Worm (Caenorhabditis elegans) whole organism, young adult: Measurements from ENCODE around the gene eco-1.

Source experiments
- B0019.2 ChIP-seq: fragments of 200-800 bp; sonication (Bioruptor generic); conservative IDR thresholded peaks from 2 replicates; pipeline ENCODE4 v1.3.6; 2022; ENCODE audit warnings: missing genetic modification reagents, missing genetic modification characterization, missing compliant biosample characterization
- C06A6.2 ChIP-seq: fragments of 200-800 bp; sonication (Bioruptor generic); conservative IDR thresholded peaks from 2 replicates; pipeline ENCODE4 v1.3.6; 2022; ENCODE audit warnings: missing genetic modification characterization, missing compliant biosample characterization
- C17E4.6 ChIP-seq: fragments of 200-800 bp; sonication (Bioruptor generic); IDR thresholded peaks from 2 replicates; pipeline ENCODE4 v1.3.6; 2022; ENCODE audit warnings: missing genetic modification reagents, missing genetic modification characterization, missing compliant biosample characterization
- F23B12.7 ChIP-seq: sonication (generic microtip); optimal IDR thresholded peaks from 2 replicates; lab custom pipeline; 2017; ENCODE audit warnings: missing genetic modification characterization, mild to moderate bottlenecking, missing compliant biosample characterization, antibody characterized with exemption, moderate library complexity; ENCODE audit not compliant: insufficient read depth
- F33H1.4 ChIP-seq: fragments of 200-800 bp; sonication (Bioruptor generic); IDR thresholded peaks from 2 replicates; pipeline ENCODE4 v1.3.6; 2022; ENCODE audit warnings: missing genetic modification reagents, missing genetic modification characterization, missing compliant biosample characterization
- F55B11.4 ChIP-seq: sonication (generic microtip); optimal IDR thresholded peaks from 2 replicates; lab custom pipeline; 2016; ENCODE audit warnings: missing compliant biosample characterization, missing genetic modification characterization, borderline replicate concordance; ENCODE audit not compliant: insufficient read depth
- K11D2.4 ChIP-seq: fragments of 200-800 bp; sonication (Bioruptor generic); IDR thresholded peaks from 2 replicates; pipeline ENCODE4 v1.3.6; 2022; ENCODE audit warnings: missing genetic modification reagents, missing genetic modification characterization, missing compliant biosample characterization
- K12H6.12 ChIP-seq: fragments of 200-800 bp; sonication (Bioruptor generic); optimal IDR thresholded peaks from 2 replicates; lab custom pipeline; 2018; ENCODE audit warnings: mild to moderate bottlenecking, missing genetic modification characterization, missing compliant biosample characterization
- Y95B8A.8 ChIP-seq: fragments of 200-800 bp; sonication (Bioruptor generic); IDR thresholded peaks from 2 replicates; pipeline ENCODE4 v1.3.6; 2022; ENCODE audit warnings: missing genetic modification reagents, missing genetic modification characterization, missing compliant biosample characterization
- aptf-3 ChIP-seq: fragments of 200-800 bp; sonication (Bioruptor generic); IDR thresholded peaks from 2 replicates; pipeline ENCODE4 v1.3.6; 2022; ENCODE audit warnings: missing genetic modification characterization, missing compliant biosample characterization
- athp-1 ChIP-seq: sonication (generic microtip); optimal IDR thresholded peaks from 2 replicates; lab custom pipeline; 2017; ENCODE audit warnings: mild to moderate bottlenecking, missing genetic modification characterization, missing compliant biosample characterization
- bed-2 ChIP-seq: fragments of 200-800 bp; sonication (Bioruptor generic); IDR thresholded peaks from 2 replicates; pipeline ENCODE4 v1.3.6; 2022; ENCODE audit warnings: missing genetic modification reagents, missing genetic modification characterization, missing compliant biosample characterization
- cebp-1 ChIP-seq, 2 experiments: fragments of 200-800 bp in 1 of 2; sonication (Bioruptor generic) in 1 of 2; sonication (generic microtip) in 1 of 2; IDR thresholded peaks in 1 of 2; optimal IDR thresholded peaks in 1 of 2; 2 replicates each; pipeline versions ENCODE4 v1.3.6 to Lab custom; 2017 to 2022; ENCODE audit warnings: missing compliant biosample characterization in 2 of 2, missing genetic modification characterization in 2 of 2, mild to moderate bottlenecking in 1 of 2, missing genetic modification reagents in 1 of 2, moderate library complexity in 1 of 2
- ceh-40 ChIP-seq: fragments of 200-800 bp; sonication (Bioruptor generic); IDR thresholded peaks from 2 replicates; pipeline ENCODE4 v1.3.6; 2022; ENCODE audit warnings: missing genetic modification characterization, missing compliant biosample characterization
- ceh-91 ChIP-seq: fragments of 200-800 bp; sonication (Bioruptor generic); IDR thresholded peaks from 2 replicates; pipeline ENCODE4 v1.3.6; 2022; ENCODE audit warnings: missing genetic modification reagents, missing genetic modification characterization, missing compliant biosample characterization
- dpl-1 ChIP-seq: fragments of 150-350 bp; optimal IDR thresholded peaks from 2 replicates; lab custom pipeline; 2014; ENCODE audit warnings: missing biosample characterization, missing genetic modification reagents, missing genetic modification characterization
- efl-1 ChIP-seq: fragments of 150-350 bp; optimal IDR thresholded peaks from 2 replicates; lab custom pipeline; 2014; ENCODE audit warnings: missing biosample characterization, missing genetic modification reagents, missing genetic modification characterization
- gei-17 ChIP-seq: fragments of 200-800 bp; sonication (Bioruptor generic); optimal IDR thresholded peaks from 2 replicates; lab custom pipeline; 2018; ENCODE audit warnings: mild to moderate bottlenecking, missing genetic modification characterization, missing compliant biosample characterization
- him-1 ChIP-seq: sonication (generic microtip); optimal IDR thresholded peaks from 2 replicates; lab custom pipeline; 2016; ENCODE audit warnings: missing genotype, missing genetic modification reagents, missing genetic modification characterization, missing compliant biosample characterization
- hmg-1.2 ChIP-seq: fragments of 200-800 bp; sonication (Bioruptor generic); IDR thresholded peaks from 2 replicates; pipeline ENCODE4 v1.3.6; 2022; ENCODE audit warnings: missing genetic modification reagents, missing genetic modification characterization, missing compliant biosample characterization
- hsf-1 ChIP-seq: fragments of 200-800 bp; sonication (Bioruptor generic); IDR thresholded peaks from 2 replicates; pipeline ENCODE4 v1.3.6; 2022; ENCODE audit warnings: missing genetic modification reagents, missing genetic modification characterization, missing compliant biosample characterization
- lsy-27 ChIP-seq: sonication (generic microtip); optimal IDR thresholded peaks from 2 replicates; lab custom pipeline; 2017; ENCODE audit warnings: missing genetic modification characterization, mild to moderate bottlenecking, missing compliant biosample characterization, antibody characterized with exemption, missing genotype, borderline replicate concordance; ENCODE audit not compliant: insufficient read depth
- madf-6 ChIP-seq: fragments of 200-800 bp; sonication (Bioruptor generic); IDR thresholded peaks from 2 replicates; pipeline ENCODE4 v1.3.6; 2022; ENCODE audit warnings: missing genetic modification reagents, missing genetic modification characterization, missing compliant biosample characterization
- madf-8 ChIP-seq: fragments of 200-800 bp; sonication (Bioruptor generic); conservative IDR thresholded peaks from 2 replicates; pipeline ENCODE4 v1.3.6; 2022; ENCODE audit warnings: missing genetic modification reagents, missing genetic modification characterization, missing compliant biosample characterization
- mcd-1 ChIP-seq: fragments of 200-800 bp; sonication (Bioruptor generic); IDR thresholded peaks from 2 replicates; pipeline ENCODE4 v1.3.6; 2022; ENCODE audit warnings: missing genetic modification reagents, missing genetic modification characterization, missing compliant biosample characterization
- nfyb-1 ChIP-seq: fragments of 200-800 bp; sonication (Bioruptor generic); IDR thresholded peaks from 2 replicates; pipeline ENCODE4 v1.3.6; 2022; ENCODE audit warnings: missing genetic modification reagents, missing genetic modification characterization, missing compliant biosample characterization
- nhr-179 ChIP-seq: sonication (generic microtip); optimal IDR thresholded peaks from 2 replicates; lab custom pipeline; 2016; ENCODE audit warnings: mild to moderate bottlenecking, missing genetic modification characterization, missing compliant biosample characterization
- pbrm-1 ChIP-seq: fragments of 200-800 bp; sonication (Bioruptor generic); IDR thresholded peaks from 2 replicates; pipeline ENCODE4 v1.3.6; 2022; ENCODE audit warnings: missing genetic modification reagents, missing genetic modification characterization, missing compliant biosample characterization
- rcor-1 ChIP-seq: fragments of 200-800 bp; sonication (Bioruptor generic); IDR thresholded peaks from 2 replicates; pipeline ENCODE4 v1.3.6; 2022; ENCODE audit warnings: missing genetic modification reagents, missing genetic modification characterization, missing compliant biosample characterization
- rpc-1 ChIP-seq, 2 experiments: fragments of 150-350 bp in 1 of 2; sonication (generic microtip) in 1 of 2; optimal IDR thresholded peaks; 2 replicates each; lab custom pipeline; 2014 to 2018; ENCODE audit warnings: missing biosample characterization in 1 of 2, missing genetic modification characterization in 1 of 2, missing genetic modification reagents in 1 of 2, missing genotype in 1 of 2
- sea-2 ChIP-seq: fragments of 200-800 bp; sonication (Bioruptor generic); IDR thresholded peaks from 2 replicates; pipeline ENCODE4 v1.3.6; 2022; ENCODE audit warnings: missing genetic modification characterization, missing compliant biosample characterization
- snpc-1.1 ChIP-seq: sonication (generic microtip); optimal IDR thresholded peaks from 2 replicates; lab custom pipeline; 2017; ENCODE audit warnings: missing genetic modification characterization, mild to moderate bottlenecking, missing compliant biosample characterization, antibody characterized with exemption, moderate library complexity, missing genotype, missing genetic modification reagents; ENCODE audit not compliant: insufficient read depth
- snpc-3.4 ChIP-seq: sonication (generic microtip); optimal IDR thresholded peaks from 2 replicates; lab custom pipeline; 2017; ENCODE audit warnings: missing genetic modification characterization, mild to moderate bottlenecking, missing compliant biosample characterization, antibody characterized with exemption, moderate library complexity, missing genotype, missing genetic modification reagents
- snpc-4 ChIP-seq, 5 experiments: fragments of 150-350 bp in 1 of 5; sonication (generic microtip) in 4 of 5; optimal IDR thresholded peaks; 2 replicates each; lab custom pipeline; 2014 to 2018; ENCODE audit warnings: missing genetic modification characterization in 5 of 5, missing biosample characterization in 3 of 5, antibody characterized with exemption in 2 of 5, mild to moderate bottlenecking in 2 of 5, missing compliant biosample characterization in 2 of 5, missing genotype in 2 of 5, moderate library complexity in 2 of 5, missing genetic modification reagents in 1 of 5
- tbp1 ChIP-seq: fragments of 200-800 bp; sonication (Bioruptor generic); optimal IDR thresholded peaks from 2 replicates; lab custom pipeline; 2018; ENCODE audit warnings: mild to moderate bottlenecking, missing genetic modification characterization, missing compliant biosample characterization
- tlf-1 ChIP-seq: fragments of 200-800 bp; sonication (Bioruptor generic); optimal IDR thresholded peaks from 2 replicates; lab custom pipeline; 2018; ENCODE audit warnings: mild to moderate bottlenecking, missing genetic modification characterization, missing compliant biosample characterization
- unc-130 ChIP-seq: sonication (generic microtip); optimal IDR thresholded peaks from 2 replicates; lab custom pipeline; 2016; ENCODE audit warnings: missing genetic modification reagents, missing genetic modification characterization, missing compliant biosample characterization
- xnd-1 ChIP-seq: sonication (generic microtip); optimal IDR thresholded peaks from 2 replicates; lab custom pipeline; 2016; ENCODE audit warnings: missing genotype, missing genetic modification reagents, missing genetic modification characterization, missing compliant biosample characterization
- ztf-18 ChIP-seq: sonication (generic microtip); optimal IDR thresholded peaks from 2 replicates; lab custom pipeline; 2016; ENCODE audit warnings: missing genotype, mild to moderate bottlenecking, missing genetic modification characterization, missing compliant biosample characterization
- ztf-25 ChIP-seq: fragments of 200-800 bp; sonication (Bioruptor generic); IDR thresholded peaks from 2 replicates; pipeline ENCODE4 v1.3.6; 2022; ENCODE audit warnings: missing genetic modification reagents, missing genetic modification characterization, missing compliant biosample characterization

eco-1 gene

DNA sequence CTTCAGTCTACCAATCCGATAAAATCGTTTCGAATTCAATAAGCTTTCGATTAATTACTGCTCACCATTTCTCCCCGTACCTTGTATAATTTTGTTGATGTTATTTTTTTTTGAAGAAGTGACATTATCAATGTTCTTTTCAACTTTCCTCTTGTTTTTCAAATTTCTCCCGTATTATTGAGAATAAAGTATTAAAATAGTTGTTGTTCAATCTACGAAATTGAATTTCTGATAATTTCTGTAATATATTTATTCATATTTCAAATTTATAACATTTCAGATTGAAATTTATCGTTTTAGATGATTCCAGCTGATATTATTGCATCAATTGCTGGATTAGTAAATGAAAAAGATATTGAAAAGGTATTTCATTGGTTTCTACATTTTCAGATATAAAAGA lies 27.0 kb upstream of the eco-1 start, which contains the start of gene trd-1:
TSS of gene trd-1 (plus strand) at position 301 of the 400 bp plus-strand sequence.
- no peak for TF ChIP-seq rpc-1 (optimal IDR thresholded peaks at IDR 0.05; lab: Kevin White, UChicago)
- no peak for TF ChIP-seq rpc-1 (tag; optimal IDR thresholded peaks at IDR 0.05; lab: Kevin White, UChicago)
- TF ChIP-seq C06A6.2 (GFP tag; lab: Robert Waterston, UW), result no peak
- TF ChIP-seq snpc-4 (GFP tag; optimal IDR thresholded peaks at IDR 0.05; lab: Kevin White, UChicago), result no peak
- TF ChIP-seq snpc-4 (tag; optimal IDR thresholded peaks at IDR 0.05; lab: Kevin White, UChicago), result no peak
- TF ChIP-seq C17E4.6 (GFP tag; lab: Robert Waterston, UW), result no peak
- TF ChIP-seq gei-17 (GFP tag; lab: Kevin White, UChicago), result no peak
- TF ChIP-seq K11D2.4 (GFP tag; lab: Robert Waterston, UW), result no peak
- no peak for TF ChIP-seq hmg-1.2
- no peak for TF ChIP-seq F55B11.4 (tag; lab: Kevin White, UChicago)
- no peak for TF ChIP-seq F23B12.7 (tag; lab: Kevin White, UChicago)
- no peak for TF ChIP-seq ztf-25 (GFP tag; lab: Robert Waterston, UW)
- no peak for TF ChIP-seq ceh-40 (GFP tag; lab: Robert Waterston, UW)
- TF ChIP-seq snpc-1.1 (tag; lab: Kevin White, UChicago), result no peak
- TF ChIP-seq lsy-27 (tag; lab: Kevin White, UChicago), result no peak
- no peak for TF ChIP-seq sea-2 (GFP tag; lab: Robert Waterston, UW)
- TF ChIP-seq aptf-3 (GFP tag; lab: Robert Waterston, UW), result no peak
- TF ChIP-seq, all 124 proteins: peak for 0

DNA sequence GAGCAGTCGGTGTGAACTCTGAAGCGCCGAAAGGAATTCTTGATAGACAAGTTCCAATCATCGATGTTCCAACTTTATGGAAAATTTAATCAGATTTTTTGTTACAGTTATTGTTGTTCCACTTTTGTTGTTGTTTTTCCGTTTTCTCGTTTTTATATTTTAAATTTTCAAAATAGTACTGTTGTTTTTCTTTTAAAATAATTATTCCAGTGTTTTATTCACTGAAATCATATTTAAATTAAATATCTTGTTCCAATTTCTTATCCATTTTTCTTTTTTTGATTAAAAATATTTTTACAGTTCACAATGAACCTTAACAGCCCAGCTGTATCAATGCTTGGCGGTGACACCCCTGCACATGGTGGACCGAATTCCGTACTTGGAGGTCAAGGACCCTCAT lies 24.8 kb upstream of the eco-1 start, which contains the start of gene tbp-1:
TSS of gene tbp-1 (plus strand) at position 301 of the 400 bp plus-strand sequence.
- TF ChIP-seq tbp1 (GFP tag; lab: Kevin White, UChicago) (peak; percentile 58), B0019.2 (GFP tag; lab: Robert Waterston, UW) (no peak)

- peak; percentile 14 for TF ChIP-seq unc-130
- TF ChIP-seq ceh-91 (GFP tag; lab: Robert Waterston, UW), result peak; percentile 71
- no peak for TF ChIP-seq pbrm-1 (GFP tag; lab: Robert Waterston, UW)
- TF ChIP-seq him-1 (tag; lab: Kevin White, UChicago), result no peak
- TF ChIP-seq B0019.2 (GFP tag; lab: Robert Waterston, UW), result 0 out of 2 replicates have a peak, but pooled peaks have one; percentile 36
- TF ChIP-seq hsf-1 (GFP tag; lab: Robert Waterston, UW), result peak; percentile 84; the same call in 1 of the 2 replicates
- TF ChIP-seq cebp-1 (GFP tag; IDR thresholded peaks at IDR 0.05; lab: Robert Waterston, UW), result no peak
- TF ChIP-seq cebp-1 (tag; optimal IDR thresholded peaks at IDR 0.05; lab: Kevin White, UChicago), result no peak
- TF ChIP-seq madf-8 (GFP tag; lab: Robert Waterston, UW), result peak; percentile 44; the same call in 1 of the 2 replicates
- TF ChIP-seq rcor-1 (GFP tag; lab: Robert Waterston, UW), result peak; percentile 8; the same call in 1 of the 2 replicates
- peak; percentile 54 for TF ChIP-seq F23B12.7 (tag; lab: Kevin White, UChicago)
- TF ChIP-seq tbp1 (GFP tag; lab: Kevin White, UChicago), result peak; percentile 75
- no peak for TF ChIP-seq mcd-1 (GFP tag; lab: Robert Waterston, UW)
- TF ChIP-seq ztf-18 (tag; lab: Kevin White, UChicago), result peak; percentile 44
- TF ChIP-seq xnd-1 (tag; lab: Kevin White, UChicago), result peak; percentile 50
- peak; percentile 87 for TF ChIP-seq madf-6 (GFP tag; lab: Robert Waterston, UW)
- TF ChIP-seq dpl-1 (GFP tag; lab: Kevin White, UChicago), result peak; percentile 70
- TF ChIP-seq F33H1.4 (GFP tag; lab: Robert Waterston, UW), result peak; percentile 77
- peak; percentile 15 for TF ChIP-seq snpc-3.4
- TF ChIP-seq tlf-1 (GFP tag; lab: Kevin White, UChicago), result peak; percentile 7
- peak; percentile 93 for TF ChIP-seq efl-1 (GFP tag; lab: Kevin White, UChicago)
- TF ChIP-seq athp-1, result no peak
- no peak for TF ChIP-seq nhr-179
- TF ChIP-seq nfyb-1 (GFP tag; lab: Robert Waterston, UW), result 0 out of 2 replicates have a peak, but pooled peaks have one; percentile 27
- peak; percentile 4 for TF ChIP-seq snpc-1.1 (tag; lab: Kevin White, UChicago)
- TF ChIP-seq bed-2, result no peak
- 0 out of 2 replicates have a peak, but pooled peaks have one; percentile 54 for TF ChIP-seq Y95B8A.8 (GFP tag; lab: Robert Waterston, UW)
- peak; percentile 52; the same call in 1 of the 2 replicates for TF ChIP-seq hmg-1.2
- TF ChIP-seq K12H6.12 (tag; lab: Kevin White, UChicago), result peak; percentile 4
Observed at ce11 chrIII:7381546-7382171, 22.8 kb upstream of the eco-1 start, which contains the start of the genes hmg-4 and T20B12.3. Gene hmg-4 (minus strand): TSS chrIII:7381596. Gene T20B12.3 (plus strand): TSS chrIII:7382115.
